Worm (Caenorhabditis elegans) whole organism, L4/young adult: ENCODE data around the gene lact-7.

Source experiments
- W03F9.2 ChIP-seq: fragments of 150-350 bp; optimal IDR thresholded peaks from 2 replicates; lab custom pipeline; 2014; ENCODE audit warnings: missing biosample characterization, missing genetic modification characterization
- dao-5 ChIP-seq: sonication (generic microtip); optimal IDR thresholded peaks from 2 replicates; lab custom pipeline; 2016; ENCODE audit warnings: missing genotype, missing genetic modification characterization, moderate library complexity, missing compliant biosample characterization
- him-1 ChIP-seq: sonication (generic microtip); optimal IDR thresholded peaks from 2 replicates; lab custom pipeline; 2016; ENCODE audit warnings: missing genotype, missing genetic modification reagents, missing genetic modification characterization, missing compliant biosample characterization

Gene lact-7

ce11 chrX:11792730-11793129, 33.8 kb downstream of the lact-7 start:
- TF ChIP-seq him-1 (tag; lab: Kevin White, UChicago) (no peak), dao-5 (tag; lab: Kevin White, UChicago) (no peak), W03F9.2 (tag; lab: Kevin White, UChicago) (no peak)

- no peak for TF ChIP-seq dao-5 (tag; lab: Kevin White, UChicago)
- no peak for TF ChIP-seq him-1 (tag; lab: Kevin White, UChicago)
- no peak for TF ChIP-seq W03F9.2 (tag; lab: Kevin White, UChicago)
Measured at ce11 chrX:11798057-11798555, 39.2 kb downstream of the lact-7 start, which contains the start of gene rsd-3. TSS of gene rsd-3 (plus strand) at chrX:11798505.

DNA sequence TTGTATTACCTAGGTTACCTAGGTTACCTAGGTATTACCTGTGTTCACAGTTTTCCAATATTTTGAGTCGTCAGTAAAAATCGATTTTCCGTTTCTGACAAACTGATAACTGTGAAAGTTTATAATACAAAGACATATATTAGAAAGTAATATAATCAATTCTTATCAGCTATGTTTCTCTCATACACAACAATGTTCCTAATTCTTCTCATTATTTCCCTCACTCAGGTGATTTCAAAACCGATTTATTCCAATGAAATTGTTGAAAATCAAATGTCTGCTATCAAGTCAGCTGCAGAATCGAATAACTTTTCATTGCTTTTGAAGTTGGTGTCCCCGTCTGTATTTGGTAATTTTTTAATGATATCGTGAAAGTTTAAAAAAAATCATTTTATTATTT, 45.1 kb downstream of the lact-7 start, which contains the start of gene C34E11.4:
Gene C34E11.4 (plus strand): TSS at position 154 of the 400 bp plus-strand sequence.
- TF ChIP-seq dao-5 (tag; lab: Kevin White, UChicago), result no peak
- no peak for TF ChIP-seq W03F9.2 (tag; lab: Kevin White, UChicago)
- TF ChIP-seq him-1 (tag; lab: Kevin White, UChicago), result no peak

ce11 chrX:11806175-11806853, 47.4 kb downstream of the lact-7 start:
- TF ChIP-seq dao-5 (tag; lab: Kevin White, UChicago) (no peak), W03F9.2 (tag; lab: Kevin White, UChicago) (no peak), him-1 (tag; lab: Kevin White, UChicago) (no peak)
